Worm (Caenorhabditis elegans): ENCODE data around the gene C17H12.2.

- TF ChIP-seq unc-130 (GFP tag; optimal IDR thresholded peaks at IDR 0.05): no peak
- no peak for TF ChIP-seq jun-1 (tag; optimal IDR thresholded peaks at IDR 0.05)
- TF ChIP-seq ama-1 (optimal IDR thresholded peaks at IDR 0.05): no peak
- no peak for TF ChIP-seq pha-4 (GFP tag; IDR thresholded peaks at IDR 0.05)
- no peak for TF ChIP-seq pha-4 (tag; optimal IDR thresholded peaks at IDR 0.05)
- TF ChIP-seq aly-2 (tag; optimal IDR thresholded peaks at IDR 0.05): no peak
- no peak for TF ChIP-seq unc-39 (tag; optimal IDR thresholded peaks at IDR 0.05)
- TF ChIP-seq nhr-237 (tag; optimal IDR thresholded peaks at IDR 0.05): no peak
- TF ChIP-seq unc-62 (GFP tag; optimal IDR thresholded peaks at IDR 0.05 in 1 of 2): no peak
- TF ChIP-seq unc-62 (tag; optimal IDR thresholded peaks at IDR 0.05): no peak
- TF ChIP-seq R02D3.7 (tag; optimal IDR thresholded peaks at IDR 0.05): no peak
- TF ChIP-seq Y75B8A.6 (GFP tag; IDR thresholded peaks at IDR 0.05): no peak
- TF ChIP-seq mep-1 (tag; optimal IDR thresholded peaks at IDR 0.05): no peak
- no peak for TF ChIP-seq nhr-77 (tag; optimal IDR thresholded peaks at IDR 0.05)
- TF ChIP-seq nhr-76 (tag; optimal IDR thresholded peaks at IDR 0.05): no peak
- no peak for TF ChIP-seq nhr-11 (tag; optimal IDR thresholded peaks at IDR 0.05)
Measured at ce11 chrIV:6836769-6837168, 46.5 kb upstream of the C17H12.2 start.
